Fruit fly (Drosophila melanogaster): ENCODE data around the gene fzy.

DNA sequence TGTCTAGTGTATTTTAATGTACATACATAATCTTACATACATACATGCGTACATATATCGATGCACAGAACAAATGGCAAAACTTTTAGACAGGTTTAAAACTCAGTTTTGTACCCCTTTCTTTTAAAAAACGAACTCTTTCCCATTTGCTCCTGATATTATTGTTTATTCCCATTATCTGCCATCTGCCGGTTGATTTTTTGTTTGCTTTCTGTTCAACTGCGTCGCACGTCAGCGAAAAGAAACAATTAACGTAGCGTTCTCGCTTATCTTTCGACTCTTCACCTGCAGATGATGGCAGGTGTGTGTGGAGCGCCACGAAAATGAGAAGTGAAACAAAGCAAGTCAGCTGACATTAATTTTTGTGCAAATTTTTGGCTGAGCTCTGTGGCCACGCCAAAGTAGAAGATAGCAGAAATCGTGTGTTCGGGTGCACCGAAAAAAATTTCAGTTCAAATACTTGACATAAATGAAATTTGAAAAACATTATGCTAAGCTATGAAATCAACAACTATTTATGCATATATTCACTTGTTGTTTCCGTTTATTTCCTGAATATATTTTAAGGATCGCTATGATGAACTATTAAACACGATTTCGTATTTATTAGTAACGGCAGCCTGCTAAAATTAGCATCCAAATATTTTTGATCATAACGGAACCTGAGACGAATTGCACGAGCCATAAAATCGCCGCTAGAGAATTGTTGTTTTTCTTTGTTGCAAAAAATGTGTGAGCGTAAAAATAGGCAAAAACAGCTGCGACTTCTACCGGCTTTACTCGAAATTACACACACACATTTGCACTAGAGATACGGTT is 39.9 kb upstream of the fzy start:
- TF ChIP-seq tai (GFP tag; optimal IDR thresholded peaks at IDR 0.05) (no peak), foxo (GFP tag; optimal IDR thresholded peaks at IDR 0.05) (peak in 1 of 2 experiments; percentile 85), jim (GFP tag; optimal IDR thresholded peaks at IDR 0.05) (no peak), HLH106 (tag; optimal IDR thresholded peaks at IDR 0.05) (peak; percentile 76), Sp1 (GFP tag; optimal IDR thresholded peaks at IDR 0.05) (peak; percentile 76), h (GFP tag; optimal IDR thresholded peaks at IDR 0.05) (peak; percentile 75), br (GFP tag; optimal IDR thresholded peaks at IDR 0.05) (peak; percentile 76), OdsH (GFP tag; optimal IDR thresholded peaks at IDR 0.05) (peak; percentile 61), usp (GFP tag; optimal IDR thresholded peaks at IDR 0.05) (no peak)
